Fruit fly (Drosophila melanogaster): ENCODE results near the gene CG12990.

DNA sequence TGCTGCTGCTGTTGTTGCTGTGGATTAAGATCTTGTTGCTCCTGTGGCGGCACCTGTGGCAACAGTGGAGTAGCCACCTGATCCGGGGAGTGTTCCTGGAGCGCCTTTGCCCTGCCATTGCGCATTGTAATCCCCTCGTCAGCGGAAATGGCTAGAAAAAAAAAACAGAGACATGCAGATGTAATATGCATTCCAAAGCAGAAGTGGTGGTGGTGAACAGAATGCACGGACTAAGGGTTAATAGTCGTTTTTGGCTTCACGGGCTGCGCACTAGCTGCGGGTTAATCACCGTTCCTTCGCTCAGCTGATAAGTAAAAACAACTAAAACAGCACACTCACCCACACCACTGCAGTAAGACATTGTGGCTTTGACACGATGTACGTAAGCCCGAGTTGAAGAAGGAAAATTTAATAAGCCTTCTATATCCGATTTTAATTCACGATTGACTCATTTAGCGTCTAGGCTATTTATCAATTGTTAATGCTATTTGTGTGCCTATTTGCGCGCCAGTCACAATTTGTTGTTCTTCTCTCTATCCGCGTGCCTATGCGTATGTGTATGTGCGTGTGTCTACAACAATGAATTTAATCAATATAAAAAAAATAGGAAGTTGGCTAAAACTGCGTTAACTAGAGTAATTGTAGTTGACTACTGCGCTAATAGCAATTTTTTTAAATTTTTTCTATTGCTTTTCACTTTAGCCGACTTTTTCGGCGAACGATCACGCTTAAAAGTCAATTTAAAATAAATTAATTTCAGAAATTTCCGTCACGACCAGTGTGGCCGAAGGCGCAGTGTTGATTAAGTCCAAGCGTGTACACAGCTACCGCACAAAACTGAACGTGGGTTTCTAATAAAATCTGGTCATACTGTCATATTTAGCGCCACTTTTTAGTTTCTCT lies 44.3 kb downstream of the CG12990 start, which contains the start of gene stas:
- TF ChIP-seq CG10348 (GFP tag; IDR thresholded peaks at IDR 0.05) = no peak
- TF ChIP-seq rn (GFP tag; IDR thresholded peaks at IDR 0.05) = no peak
- no peak for TF ChIP-seq fd96Ca (GFP tag; IDR thresholded peaks at IDR 0.05)

Measured in whole organism, pupa.